Fruit fly (Drosophila melanogaster): ENCODE measurements around the gene ERp44.

Gene ERp44

DNA sequence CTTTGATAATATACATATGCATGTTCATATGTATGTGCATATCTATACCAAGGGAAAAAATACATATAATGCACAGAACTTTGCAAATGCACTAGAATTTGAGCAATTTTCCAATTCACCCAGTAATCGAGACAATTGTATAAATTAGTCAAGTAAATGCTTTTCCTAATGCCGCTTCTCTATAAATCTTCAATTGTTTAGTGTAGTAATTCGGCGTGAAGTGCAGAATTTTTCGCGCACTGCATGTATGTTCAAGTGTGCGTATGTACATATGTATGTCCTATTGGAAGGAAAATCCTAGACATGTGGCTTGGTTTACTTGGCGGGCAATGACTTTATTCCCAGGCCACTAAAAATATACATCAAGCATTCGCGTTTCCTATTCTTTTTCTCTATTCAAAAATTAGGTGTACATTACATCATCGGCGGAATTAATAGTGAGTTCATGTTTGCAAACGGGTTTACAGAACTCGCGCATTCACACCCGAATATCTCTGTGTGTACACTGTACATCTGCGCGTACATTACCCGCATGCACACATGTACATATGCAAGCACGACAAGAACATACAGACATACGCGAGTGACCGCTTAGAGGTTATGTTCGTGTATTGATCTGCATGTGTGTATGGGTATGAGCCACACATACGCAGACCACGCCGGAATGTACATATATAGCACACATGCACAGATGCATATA is 21.5 kb upstream of the ERp44 start (continued):
- TF ChIP-seq D (optimal IDR thresholded peaks at IDR 0.05) (no peak), D (GFP tag; optimal IDR thresholded peaks at IDR 0.05) (no peak), CG12942 (GFP tag; optimal IDR thresholded peaks at IDR 0.05) (no peak), CG5953 (GFP tag; IDR thresholded peaks at IDR 0.05) (no peak), NFAT (GFP tag; IDR thresholded peaks at IDR 0.05) (no peak), oc (tag; optimal IDR thresholded peaks at IDR 0.05) (no peak), phol (tag; optimal IDR thresholded peaks at IDR 0.05) (no peak), salm (tag; optimal IDR thresholded peaks at IDR 0.05) (no peak), CG6765 (GFP tag; optimal IDR thresholded peaks at IDR 0.05) (no peak), klu (GFP tag; IDR thresholded peaks at IDR 0.05) (no peak), HHEX (GFP tag; optimal IDR thresholded peaks at IDR 0.05) (no peak), Hr51 (GFP tag; optimal IDR thresholded peaks at IDR 0.05) (no peak), cwo (GFP tag; optimal IDR thresholded peaks at IDR 0.05) (peak; percentile 6), CG6854 (GFP tag; optimal IDR thresholded peaks at IDR 0.05) (no peak), hkb (optimal IDR thresholded peaks at IDR 0.05) (no peak), hkb (GFP tag; IDR thresholded peaks at IDR 0.05) (no peak; the same call in 1 of the 2 replicates), ham (GFP tag; IDR thresholded peaks at IDR 0.05) (no peak), Stat92E (GFP tag; optimal IDR thresholded peaks at IDR 0.05) (no peak), stc (GFP tag; IDR thresholded peaks at IDR 0.05) (no peak), CG9817 (tag; optimal IDR thresholded peaks at IDR 0.05) (no peak), aop (GFP tag; IDR thresholded peaks at IDR 0.05) (no peak), shn (GFP tag; optimal IDR thresholded peaks at IDR 0.05) (no peak), CG10543 (GFP tag; optimal IDR thresholded peaks at IDR 0.05) (peak; percentile 65), corto (GFP tag; optimal IDR thresholded peaks at IDR 0.05) (peak; percentile 38), da (GFP tag; optimal IDR thresholded peaks at IDR 0.05) (no peak), ro (GFP tag; IDR thresholded peaks at IDR 0.05) (no peak), CG9437 (GFP tag; optimal IDR thresholded peaks at IDR 0.05) (no peak), CG34224 (GFP tag; IDR thresholded peaks at IDR 0.05; ENCODE audit: partially characterized antibody) (no peak), HLH54F (GFP tag; optimal IDR thresholded peaks at IDR 0.05) (no peak), E2f2 (GFP tag; IDR thresholded peaks at IDR 0.05) (no peak), fd3F (GFP tag; optimal IDR thresholded peaks at IDR 0.05) (no peak), CG7786 (GFP tag; optimal IDR thresholded peaks at IDR 0.05) (no peak), schlank (tag; optimal IDR thresholded peaks at IDR 0.05) (no peak), CG8388 (GFP tag; optimal IDR thresholded peaks at IDR 0.05) (no peak), CG3847 (GFP tag; IDR thresholded peaks at IDR 0.05) (no peak), fu2 (GFP tag; optimal IDR thresholded peaks at IDR 0.05) (no peak), PHDP (tag; optimal IDR thresholded peaks at IDR 0.05) (no peak), ewg (GFP tag; optimal IDR thresholded peaks at IDR 0.05) (no peak), crp (GFP tag; optimal IDR thresholded peaks at IDR 0.05) (no peak), CG2678 (tag; optimal IDR thresholded peaks at IDR 0.05) (no peak), nerfin-2 (GFP tag; IDR thresholded peaks at IDR 0.05; ENCODE audit: partially characterized antibody) (no peak), CG1602 (GFP tag; optimal IDR thresholded peaks at IDR 0.05) (no peak), Opbp (GFP tag; IDR thresholded peaks at IDR 0.05; ENCODE audit: partially characterized antibody) (peak; percentile 49; the same call in 2 of the 3 replicates), Sry-δ (GFP tag; optimal IDR thresholded peaks at IDR 0.05) (no peak), gsb (GFP tag; IDR thresholded peaks at IDR 0.05) (no peak), pb (GFP tag; optimal IDR thresholded peaks at IDR 0.05) (no peak), ara (GFP tag; IDR thresholded peaks at IDR 0.05) (no peak), CG5180 (GFP tag; optimal IDR thresholded peaks at IDR 0.05) (no peak), CG14667 (GFP tag; IDR thresholded peaks at IDR 0.05) (no peak), CG32532 (GFP tag; IDR thresholded peaks at IDR 0.05) (no peak)

All from whole organism, embryonic.